Worm (Caenorhabditis elegans): ENCODE measurements around the gene F54D5.24.

- TF ChIP-seq nhr-11 (tag; optimal IDR thresholded peaks at IDR 0.05) (no peak), pqm-1 (tag; optimal IDR thresholded peaks at IDR 0.05) (no peak), snpc-4 (tag; optimal IDR thresholded peaks at IDR 0.05) (no peak), nhr-28 (tag; optimal IDR thresholded peaks at IDR 0.05) (no peak), ztf-11 (tag; optimal IDR thresholded peaks at IDR 0.05) (no peak), unc-62 (GFP tag; optimal IDR thresholded peaks at IDR 0.05) (no peak), tbx-2 (tag; optimal IDR thresholded peaks at IDR 0.05) (no peak), nhr-76 (tag; optimal IDR thresholded peaks at IDR 0.05) (no peak), skn-1 (tag; optimal IDR thresholded peaks at IDR 0.05) (no peak)
Observed at ce11 chrII:11535924-11536323, 19.8 kb upstream of the F54D5.24 start.
